Fruit fly (Drosophila melanogaster) whole organism, embryonic: ENCODE measurements around the gene Usp5.
A peak's percentile ranks its signal among the peaks of the same experiment; 100 is the strongest.

ENCODE experiments used
- Atf3 ChIP-seq: fragments of 200-800 bp; sonication (Bioruptor generic); optimal IDR thresholded peaks from 3 replicates; lab custom pipeline; 2016; ENCODE audit warnings: missing biosample characterization, missing genetic modification characterization
- Bgb ChIP-seq: fragments of 200-800 bp; sonication (Bioruptor generic); IDR thresholded peaks from 2 replicates; pipeline ENCODE4 v1.3.6; 2022; ENCODE audit warnings: missing biosample characterization, missing genetic modification characterization; ENCODE audit not compliant: partially characterized antibody
- Blimp-1 ChIP-seq: fragments of 200-800 bp; sonication (Bioruptor generic); optimal IDR thresholded peaks from 3 replicates; lab custom pipeline; 2018; ENCODE audit warnings: missing biosample characterization, missing genetic modification characterization, mild to moderate bottlenecking, moderate library complexity, missing genetic modification reagents
- CG1024 ChIP-seq: fragments of 200-800 bp; sonication (Bioruptor generic); IDR thresholded peaks from 2 replicates; pipeline ENCODE4 v1.3.6; 2022; ENCODE audit warnings: missing biosample characterization, missing genetic modification characterization
- CG11085 ChIP-seq: fragments of 200-800 bp; sonication (Bioruptor generic); IDR thresholded peaks from 2 replicates; pipeline ENCODE4 v1.3.6; 2022; ENCODE audit warnings: missing biosample characterization, missing genetic modification characterization
- CG1233 ChIP-seq: fragments of 200-800 bp; sonication (Bioruptor generic); optimal IDR thresholded peaks from 4 replicates; lab custom pipeline; 2018; ENCODE audit warnings: missing biosample characterization, mild to moderate bottlenecking, missing genetic modification characterization
- CG14860 ChIP-seq: fragments of 200-800 bp; sonication (Bioruptor generic); IDR thresholded peaks from 3 replicates; pipeline ENCODE4 v1.3.6; 2022; ENCODE audit warnings: missing biosample characterization, missing genetic modification characterization; ENCODE audit not compliant: partially characterized antibody
- CG15269 ChIP-seq: fragments of 200-800 bp; sonication (Bioruptor generic); optimal IDR thresholded peaks from 2 replicates; lab custom pipeline; 2018; ENCODE audit warnings: missing biosample characterization, mild to moderate bottlenecking, missing genetic modification characterization, moderate library complexity
- CG16815 ChIP-seq: fragments of 200-800 bp; sonication (Bioruptor generic); optimal IDR thresholded peaks from 3 replicates; lab custom pipeline; 2017; ENCODE audit warnings: missing biosample characterization, mild to moderate bottlenecking, missing genetic modification characterization
- CG16863 ChIP-seq: fragments of 200-800 bp; sonication (Bioruptor generic); optimal IDR thresholded peaks from 3 replicates; lab custom pipeline; 2016; ENCODE audit warnings: missing biosample characterization, missing genetic modification characterization
- CG17568 ChIP-seq: fragments of 200-800 bp; sonication (Bioruptor generic); optimal IDR thresholded peaks from 2 replicates; lab custom pipeline; 2018; ENCODE audit warnings: missing biosample characterization, mild to moderate bottlenecking, missing genetic modification characterization, moderate library complexity
- CG2202 ChIP-seq: fragments of 200-800 bp; sonication (Bioruptor generic); optimal IDR thresholded peaks from 2 replicates; lab custom pipeline; 2018; ENCODE audit warnings: missing biosample characterization, mild to moderate bottlenecking, missing genetic modification characterization
- CG2889 ChIP-seq: fragments of 200-800 bp; sonication (Bioruptor generic); IDR thresholded peaks from 3 replicates; pipeline ENCODE4 v1.3.6; 2022; ENCODE audit warnings: missing biosample characterization, missing genetic modification characterization
- CG32532 ChIP-seq: fragments of 200-800 bp; sonication (Bioruptor generic); IDR thresholded peaks from 2 replicates; pipeline ENCODE4 v1.3.6; 2022; ENCODE audit warnings: missing biosample characterization, missing genetic modification characterization
- CG4404 ChIP-seq: fragments of 200-800 bp; sonication (Bioruptor generic); IDR thresholded peaks from 2 replicates; pipeline ENCODE4 v1.3.6; 2022; ENCODE audit warnings: missing biosample characterization, missing genetic modification characterization
- CG4820 ChIP-seq: fragments of 200-800 bp; sonication (Bioruptor generic); optimal IDR thresholded peaks from 3 replicates; lab custom pipeline; 2016; ENCODE audit warnings: missing biosample characterization, missing genetic modification characterization
- CG6254 ChIP-seq: fragments of 200-800 bp; sonication (Bioruptor generic); optimal IDR thresholded peaks from 3 replicates; lab custom pipeline; 2017; ENCODE audit warnings: mild to moderate bottlenecking, missing biosample characterization, missing genetic modification reagents, missing genetic modification characterization
- CG7357 ChIP-seq: fragments of 200-800 bp; sonication (Bioruptor generic); IDR thresholded peaks from 3 replicates; pipeline ENCODE4 v1.3.6; 2022; ENCODE audit warnings: missing biosample characterization, missing genetic modification characterization
- CG9797 ChIP-seq: fragments of 200-800 bp; sonication (Bioruptor generic); optimal IDR thresholded peaks from 3 replicates; lab custom pipeline; 2018; ENCODE audit warnings: missing biosample characterization, mild to moderate bottlenecking, missing genetic modification characterization
- Doc3 ChIP-seq: fragments of 200-800 bp; sonication (Bioruptor generic); IDR thresholded peaks from 3 replicates; pipeline ENCODE4 v1.3.6; 2022; ENCODE audit warnings: missing biosample characterization, missing genetic modification characterization; ENCODE audit not compliant: partially characterized antibody
- Drgx ChIP-seq: fragments of 200-800 bp; sonication (Bioruptor generic); IDR thresholded peaks from 2 replicates; pipeline ENCODE4 v1.3.6; 2022; ENCODE audit warnings: missing biosample characterization, missing genetic modification characterization
- Ets65A ChIP-seq: fragments of 200-800 bp; sonication (Bioruptor generic); peaks from one replicate; lab custom pipeline; 2016; ENCODE audit warnings: missing biosample characterization, missing genetic modification characterization
- Fer1 ChIP-seq: fragments of 200-800 bp; sonication (Bioruptor generic); optimal IDR thresholded peaks from 2 replicates; lab custom pipeline; 2017; ENCODE audit warnings: missing biosample characterization, mild to moderate bottlenecking, missing genetic modification characterization
- Hr3 ChIP-seq: fragments of 200-800 bp; sonication (Bioruptor generic); optimal IDR thresholded peaks from 3 replicates; lab custom pipeline; 2016; ENCODE audit warnings: missing biosample characterization, missing genetic modification characterization
- Hr51 ChIP-seq, 2 experiments: fragments of 200-800 bp; sonication (Bioruptor generic); optimal IDR thresholded peaks; 2 replicates in 1 of 2; 3 replicates in 1 of 2; lab custom pipeline; 2016 to 2018; ENCODE audit warnings: missing biosample characterization in 2 of 2, missing genetic modification characterization in 2 of 2, mild to moderate bottlenecking in 1 of 2, moderate library complexity in 1 of 2
- Jarid2 ChIP-seq: fragments of 200-800 bp; sonication (Bioruptor generic); optimal IDR thresholded peaks from 3 replicates; lab custom pipeline; 2017; ENCODE audit warnings: mild to moderate bottlenecking, missing biosample characterization, missing genetic modification reagents, missing genetic modification characterization
- Spps ChIP-seq: fragments of 200-800 bp; sonication (Bioruptor generic); optimal IDR thresholded peaks from 2 replicates; lab custom pipeline; 2018; ENCODE audit warnings: missing biosample characterization, mild to moderate bottlenecking, missing genetic modification characterization
- Taf1 ChIP-seq: fragments of 200-800 bp; sonication (Bioruptor generic); IDR thresholded peaks from 2 replicates; pipeline ENCODE4 v1.3.6; 2022; ENCODE audit warnings: missing biosample characterization, missing genetic modification characterization
- ac ChIP-seq: fragments of 200-800 bp; sonication (Bioruptor generic); optimal IDR thresholded peaks from 3 replicates; lab custom pipeline; 2017; ENCODE audit warnings: missing biosample characterization, mild to moderate bottlenecking, missing genetic modification characterization
- aop ChIP-seq: fragments of 200-800 bp; sonication (Bioruptor generic); IDR thresholded peaks from 2 replicates; pipeline ENCODE4 v1.3.6; 2022; ENCODE audit warnings: missing biosample characterization, missing genetic modification characterization
- ci ChIP-seq: fragments of 200-800 bp; sonication (Bioruptor generic); IDR thresholded peaks from 3 replicates; pipeline ENCODE4 v1.3.6; 2022; ENCODE audit warnings: missing biosample characterization, missing genetic modification characterization
- cwo ChIP-seq: fragments of 200-800 bp; sonication (Bioruptor generic); optimal IDR thresholded peaks from 3 replicates; lab custom pipeline; 2017; ENCODE audit warnings: missing biosample characterization, missing genetic modification characterization, mild to moderate bottlenecking, moderate library complexity, missing genetic modification reagents
- danr ChIP-seq: fragments of 200-800 bp; sonication (Bioruptor generic); IDR thresholded peaks from 2 replicates; pipeline ENCODE4 v1.3.6; 2022; ENCODE audit warnings: missing biosample characterization, missing genetic modification characterization
- eve ChIP-seq, 2 experiments: fragments of >200 bp; optimal IDR thresholded peaks; 2 replicates each; lab custom pipeline; 2017; ENCODE audit warnings: missing biosample characterization in 2 of 2, missing genetic modification characterization in 2 of 2
- fu2 ChIP-seq: fragments of 200-800 bp; sonication (Bioruptor generic); optimal IDR thresholded peaks from 2 replicates; lab custom pipeline; 2016; ENCODE audit warnings: missing biosample characterization, missing genetic modification characterization
- jing ChIP-seq: fragments of 200-800 bp; sonication (Bioruptor generic); optimal IDR thresholded peaks from 2 replicates; lab custom pipeline; 2018; ENCODE audit warnings: missing biosample characterization, mild to moderate bottlenecking, missing genetic modification characterization
- ken ChIP-seq: fragments of 200-800 bp; sonication (Bioruptor generic); IDR thresholded peaks from 3 replicates; pipeline ENCODE4 v1.3.6; 2022; ENCODE audit warnings: missing biosample characterization, missing genetic modification characterization
- otp ChIP-seq: fragments of 200-800 bp; sonication (Bioruptor generic); IDR thresholded peaks from 3 replicates; pipeline ENCODE4, ENCODE4 v1.3.6; 2022; ENCODE audit warnings: missing biosample characterization, missing genetic modification characterization
- psq ChIP-seq: fragments of 200-800 bp; sonication (Bioruptor generic); optimal IDR thresholded peaks from 2 replicates; lab custom pipeline; 2017; ENCODE audit warnings: missing biosample characterization, missing genetic modification characterization
- pum ChIP-seq: fragments of 200-800 bp; sonication (Bioruptor generic); optimal IDR thresholded peaks from 2 replicates; lab custom pipeline; 2016; ENCODE audit warnings: missing biosample characterization, missing genetic modification characterization
- rib ChIP-seq: fragments of 200-800 bp; sonication (Bioruptor generic); IDR thresholded peaks from 2 replicates; pipeline ENCODE4 v1.3.6; 2022; ENCODE audit warnings: missing biosample characterization, missing genetic modification characterization
- sens ChIP-seq: fragments of 200-800 bp; sonication (Bioruptor generic); peaks from one replicate; lab custom pipeline; 2016; ENCODE audit warnings: missing biosample characterization, missing genetic modification characterization
- sens-2 ChIP-seq: fragments of 200-800 bp; sonication (Bioruptor generic); IDR thresholded peaks from 2 replicates; pipeline ENCODE4 v1.3.6; 2022; ENCODE audit warnings: missing biosample characterization, missing genetic modification characterization
- shn ChIP-seq: fragments of 200-800 bp; sonication (Bioruptor generic); optimal IDR thresholded peaks from 3 replicates; lab custom pipeline; 2016; ENCODE audit warnings: missing biosample characterization, missing genetic modification characterization
- slou ChIP-seq: fragments of 200-800 bp; sonication (Bioruptor generic); optimal IDR thresholded peaks from 3 replicates; lab custom pipeline; 2016; ENCODE audit warnings: missing biosample characterization, missing genetic modification characterization
- sqz ChIP-seq: fragments of 200-800 bp; sonication (Bioruptor generic); optimal IDR thresholded peaks from 3 replicates; lab custom pipeline; 2018; ENCODE audit warnings: missing biosample characterization, mild to moderate bottlenecking, missing genetic modification characterization
- tap ChIP-seq: fragments of 200-800 bp; optimal IDR thresholded peaks from 3 replicates; lab custom pipeline; 2019; ENCODE audit warnings: missing biosample characterization, mild to moderate bottlenecking, missing genetic modification characterization, moderate library complexity
- tgo ChIP-seq: fragments of 200-800 bp; sonication (Bioruptor generic); IDR thresholded peaks from 3 replicates; pipeline ENCODE4 v1.3.6; 2022; ENCODE audit warnings: missing biosample characterization, missing genetic modification characterization
- tin ChIP-seq: fragments of 200-800 bp; sonication (Bioruptor generic); optimal IDR thresholded peaks from 3 replicates; lab custom pipeline; 2016; ENCODE audit warnings: missing biosample characterization, missing genetic modification characterization
- trem ChIP-seq: fragments of 200-800 bp; optimal IDR thresholded peaks from 3 replicates; lab custom pipeline; 2019; ENCODE audit warnings: missing biosample characterization, mild to moderate bottlenecking, missing genetic modification characterization, moderate library complexity
- trh ChIP-seq: fragments of 200-800 bp; sonication (Bioruptor generic); optimal IDR thresholded peaks from 2 replicates; lab custom pipeline; 2016; ENCODE audit warnings: missing biosample characterization, missing genetic modification characterization
- vvl ChIP-seq: fragments of 200-800 bp; sonication (Bioruptor generic); IDR thresholded peaks from 2 replicates; pipeline ENCODE4 v1.3.6; 2022; ENCODE audit warnings: missing biosample characterization, missing genetic modification characterization
- wdn ChIP-seq: fragments of 200-800 bp; sonication (Bioruptor generic); IDR thresholded peaks from 2 replicates; pipeline ENCODE4 v1.3.6; 2022; ENCODE audit warnings: missing biosample characterization, missing genetic modification characterization

The Usp5 gene

DNA sequence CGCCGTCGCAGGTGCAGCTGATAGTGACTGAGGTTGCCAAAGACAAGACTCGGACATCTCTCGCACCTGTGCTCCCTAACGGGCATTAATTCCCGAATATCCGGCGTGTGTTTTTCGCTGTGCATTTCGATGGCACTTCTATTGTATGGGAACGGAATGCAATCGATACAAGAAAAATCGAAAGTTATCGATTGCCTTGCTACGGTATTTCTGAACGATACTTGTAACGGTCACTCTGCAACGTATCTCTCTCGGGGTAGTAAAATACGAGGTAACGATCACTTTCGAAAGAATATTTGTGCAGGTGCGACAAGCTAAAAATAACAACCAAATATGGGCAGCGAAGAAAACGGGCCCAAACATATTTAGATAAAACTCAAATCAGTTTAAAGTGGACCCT, 16.8 kb upstream of the Usp5 start, which contains the start of gene CG32280 (continued):
- no peak for TF ChIP-seq Spps (tag; lab: Kevin White, UChicago)
- peak; percentile 91 for TF ChIP-seq sens (GFP tag; lab: Kevin White, UChicago)
- TF ChIP-seq CG16863 (GFP tag; lab: Kevin White, UChicago) = no peak
- no peak for TF ChIP-seq CG4404 (GFP tag; lab: Robert Waterston, UW)
- no peak for TF ChIP-seq otp
- TF ChIP-seq Ets65A (GFP tag; lab: Kevin White, UChicago) = no peak
- no peak for TF ChIP-seq CG1024
- no peak for TF ChIP-seq rib (GFP tag; lab: Robert Waterston, UW)
- TF ChIP-seq Blimp-1 (GFP tag; lab: Kevin White, UChicago) = no peak
- peak; percentile 50 for TF ChIP-seq vvl (GFP tag; lab: Robert Waterston, UW)
- TF ChIP-seq jing (GFP tag; lab: Kevin White, UChicago) = no peak
- no peak for TF ChIP-seq ken (GFP tag; lab: Robert Waterston, UW)
- TF ChIP-seq Hr51 (GFP tag; optimal IDR thresholded peaks at IDR 0.05; lab: Kevin White, UChicago) = no peak
- TF ChIP-seq CG32532 (GFP tag; lab: Robert Waterston, UW) = peak; percentile 32; the same call in 1 of the 2 replicates
- no peak for TF ChIP-seq CG11085 (GFP tag; lab: Robert Waterston, UW)
- TF ChIP-seq Hr3 (GFP tag; lab: Kevin White, UChicago) = no peak
- TF ChIP-seq CG17568 (GFP tag; lab: Kevin White, UChicago) = no peak
- TF ChIP-seq Drgx = no peak
- TF ChIP-seq psq = no peak
- no peak for TF ChIP-seq CG6254
- TF ChIP-seq trh (GFP tag; lab: Kevin White, UChicago) = no peak
- TF ChIP-seq cwo (GFP tag; lab: Kevin White, UChicago) = no peak
- TF ChIP-seq Bgb = peak; percentile 95
- no peak for TF ChIP-seq Taf1 (GFP tag; lab: Robert Waterston, UW)
- no peak for TF ChIP-seq CG2202
- peak; percentile 59 for TF ChIP-seq trem (tag; lab: Kevin White, UChicago)
- no peak for TF ChIP-seq eve (GFP tag; optimal IDR thresholded peaks at IDR 0.05; lab: Kevin White, UChicago)
- no peak for TF ChIP-seq aop (GFP tag; lab: Robert Waterston, UW)
- no peak for TF ChIP-seq CG16815 (GFP tag; lab: Kevin White, UChicago)
- TF ChIP-seq ac = no peak
- TF ChIP-seq danr = no peak
- TF ChIP-seq CG1233 (GFP tag; lab: Kevin White, UChicago) = no peak
- no peak for TF ChIP-seq tgo (GFP tag; lab: Robert Waterston, UW)
- TF ChIP-seq tap (tag; lab: Kevin White, UChicago) = no peak
- TF ChIP-seq shn (GFP tag; lab: Kevin White, UChicago) = peak; percentile 56
- no peak for TF ChIP-seq sqz (GFP tag; lab: Kevin White, UChicago)
- TF ChIP-seq ci (GFP tag; lab: Robert Waterston, UW) = peak; percentile 68; the same call in 1 of the 3 replicates
- no peak for TF ChIP-seq Atf3
- no peak for TF ChIP-seq sens-2
- TF ChIP-seq CG4820 (GFP tag; lab: Kevin White, UChicago) = no peak
- peak; percentile 40 for TF ChIP-seq Fer1 (GFP tag; lab: Kevin White, UChicago)
- no peak for TF ChIP-seq CG15269
- no peak for TF ChIP-seq wdn (GFP tag; lab: Robert Waterston, UW)
- TF ChIP-seq pum (GFP tag; lab: Kevin White, UChicago) = peak; percentile 6
- no peak for TF ChIP-seq tin
- TF ChIP-seq fu2 (GFP tag; lab: Kevin White, UChicago) = no peak
- no peak for TF ChIP-seq CG7357 (GFP tag; lab: Robert Waterston, UW)
- no peak for TF ChIP-seq CG2889 (GFP tag; lab: Robert Waterston, UW)
- peak; percentile 74 for TF ChIP-seq Doc3
- peak; percentile 77 for TF ChIP-seq CG9797 (GFP tag; lab: Kevin White, UChicago)
- TF ChIP-seq slou = no peak
- TF ChIP-seq CG14860 (GFP tag; lab: Robert Waterston, UW) = peak; percentile 82
- no peak for TF ChIP-seq Jarid2 (GFP tag; lab: Kevin White, UChicago)
